Fruit fly (Drosophila melanogaster): ENCODE measurements around the gene crb.

crb gene

DNA sequence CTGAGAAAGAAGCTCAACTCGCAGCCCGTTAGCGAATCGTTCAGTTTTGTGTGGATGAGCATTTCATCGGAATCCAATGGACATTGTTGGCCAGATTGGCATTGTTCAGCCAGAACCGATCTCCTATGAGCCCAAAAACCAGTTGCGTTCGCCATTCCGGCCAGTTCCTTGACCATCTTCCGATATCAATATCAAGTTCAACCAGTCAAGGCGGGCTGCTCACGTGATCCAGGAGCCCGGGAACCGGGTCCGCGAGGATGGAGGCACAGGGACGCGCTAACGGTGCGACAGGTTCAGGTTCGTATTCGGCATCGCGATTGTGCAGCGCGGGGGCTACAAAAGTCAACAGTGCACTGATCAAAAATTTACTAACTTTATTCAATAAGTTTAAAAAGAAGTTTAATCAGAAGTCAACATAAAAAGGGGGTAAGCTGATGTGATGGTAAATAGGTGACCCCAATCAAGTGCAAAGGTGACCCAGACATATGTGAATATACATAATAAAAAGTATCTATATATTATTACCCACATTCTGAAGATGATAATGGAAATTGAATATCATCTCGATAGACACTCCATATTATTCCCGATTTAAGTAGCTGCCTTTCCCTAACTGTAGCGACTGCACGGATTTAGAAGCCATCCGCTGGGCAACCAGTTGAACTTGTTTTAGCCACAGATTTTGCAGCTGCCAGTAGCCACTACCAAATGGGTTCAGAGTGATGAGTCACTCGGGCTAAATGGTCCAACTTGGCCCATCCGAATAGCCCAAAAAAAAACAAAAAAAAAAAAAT, 27.9 kb upstream of the crb start:
- TF ChIP-seq sim (GFP tag; IDR thresholded peaks at IDR 0.05) (no peak), CG6689 (GFP tag; IDR thresholded peaks at IDR 0.05) (no peak), CG1792 (GFP tag; optimal IDR thresholded peaks at IDR 0.05) (no peak), vfl (GFP tag; optimal IDR thresholded peaks at IDR 0.05) (no peak), ab (GFP tag; optimal IDR thresholded peaks at IDR 0.05) (no peak), bsh (GFP tag; optimal IDR thresholded peaks at IDR 0.05) (peak in 1 of 2 experiments; percentile 86), CG12391 (tag; optimal IDR thresholded peaks at IDR 0.05) (no peak), Nf-YA (GFP tag; IDR thresholded peaks at IDR 0.05) (no peak), NC2α (GFP tag; optimal IDR thresholded peaks at IDR 0.05) (no peak), CG11504 (tag; optimal IDR thresholded peaks at IDR 0.05) (no peak), nom (GFP tag; optimal IDR thresholded peaks at IDR 0.05) (peak; percentile 86), CG10366 (GFP tag; IDR thresholded peaks at IDR 0.05) (no peak), CG7357 (GFP tag; IDR thresholded peaks at IDR 0.05) (no peak), CG10565 (GFP tag; optimal IDR thresholded peaks at IDR 0.05) (no peak), CG32772 (GFP tag; IDR thresholded peaks at IDR 0.05) (no peak), CG3407 (GFP tag; optimal IDR thresholded peaks at IDR 0.05) (no peak), Hand (GFP tag; optimal IDR thresholded peaks at IDR 0.05) (no peak), CG18599 (GFP tag; optimal IDR thresholded peaks at IDR 0.05) (no peak), twi (tag; optimal IDR thresholded peaks at IDR 0.05) (no peak), CG18619 (GFP tag; optimal IDR thresholded peaks at IDR 0.05) (no peak), luna (GFP tag; optimal IDR thresholded peaks at IDR 0.05) (no peak), Med (GFP tag) (peak; percentile 33), stc (GFP tag; IDR thresholded peaks at IDR 0.05) (no peak), CG11723 (GFP tag; optimal IDR thresholded peaks at IDR 0.05) (no peak), CTCF (GFP tag; optimal IDR thresholded peaks at IDR 0.05) (no peak), usp (GFP tag; optimal IDR thresholded peaks at IDR 0.05) (no peak), trh (GFP tag; optimal IDR thresholded peaks at IDR 0.05) (no peak), Hmx (GFP tag; optimal IDR thresholded peaks at IDR 0.05) (no peak), fu2 (GFP tag; optimal IDR thresholded peaks at IDR 0.05) (no peak), pb (GFP tag; optimal IDR thresholded peaks at IDR 0.05) (no peak), CG33557 (GFP tag; optimal IDR thresholded peaks at IDR 0.05) (no peak), CG11696 (GFP tag; IDR thresholded peaks at IDR 0.05) (no peak), CG1647 (GFP tag; optimal IDR thresholded peaks at IDR 0.05) (no peak), onecut (GFP tag; IDR thresholded peaks at IDR 0.05) (no peak), gsb (GFP tag; IDR thresholded peaks at IDR 0.05) (no peak), CG12769 (tag; optimal IDR thresholded peaks at IDR 0.05) (no peak), CG9932 (GFP tag; IDR thresholded peaks at IDR 0.05) (no peak), CG1233 (GFP tag; optimal IDR thresholded peaks at IDR 0.05) (no peak), CG15514 (GFP tag; optimal IDR thresholded peaks at IDR 0.05) (no peak), gcm (GFP tag; optimal IDR thresholded peaks at IDR 0.05) (no peak), Ets65A (GFP tag) (peak; percentile 86), Hsf (GFP tag; optimal IDR thresholded peaks at IDR 0.05) (no peak), Drgx (GFP tag; IDR thresholded peaks at IDR 0.05) (peak; percentile 75), peb (GFP tag; IDR thresholded peaks at IDR 0.05) (no peak), corto (GFP tag; optimal IDR thresholded peaks at IDR 0.05) (peak; percentile 80), ase (GFP tag; IDR thresholded peaks at IDR 0.05) (no peak), CG7963 (GFP tag; IDR thresholded peaks at IDR 0.05; ENCODE audit: partially characterized antibody) (no peak), emc (GFP tag; optimal IDR thresholded peaks at IDR 0.05) (no peak), CG10147 (GFP tag; optimal IDR thresholded peaks at IDR 0.05) (no peak), Usf (GFP tag; optimal IDR thresholded peaks at IDR 0.05) (no peak), lbe (GFP tag; optimal IDR thresholded peaks at IDR 0.05) (peak; percentile 83)

All from whole organism, embryonic.